Fruit fly (Drosophila melanogaster) whole organism, embryonic: ENCODE results near the gene simj.

Source experiments
- Adf1 ChIP-seq: fragments of 200-800 bp; sonication (Bioruptor generic); IDR thresholded peaks from 2 replicates; pipeline ENCODE4 v1.3.6; 2022; ENCODE audit warnings: missing biosample characterization, missing genetic modification characterization
- Bgb ChIP-seq: fragments of 200-800 bp; sonication (Bioruptor generic); IDR thresholded peaks from 2 replicates; pipeline ENCODE4 v1.3.6; 2022; ENCODE audit warnings: missing biosample characterization, missing genetic modification characterization; ENCODE audit not compliant: partially characterized antibody
- Blimp-1 ChIP-seq: fragments of 200-800 bp; sonication (Bioruptor generic); optimal IDR thresholded peaks from 3 replicates; lab custom pipeline; 2018; ENCODE audit warnings: missing biosample characterization, missing genetic modification characterization, mild to moderate bottlenecking, moderate library complexity, missing genetic modification reagents
- CG10979 ChIP-seq: fragments of 200-800 bp; sonication (Bioruptor generic); optimal IDR thresholded peaks from 2 replicates; lab custom pipeline; 2018; ENCODE audit warnings: missing biosample characterization, mild to moderate bottlenecking, missing genetic modification characterization, moderate library complexity
- CG11560 ChIP-seq: fragments of 200-800 bp; sonication (Bioruptor generic); IDR thresholded peaks from 3 replicates; pipeline ENCODE4 v1.3.6; 2022; ENCODE audit warnings: missing biosample characterization, missing genetic modification characterization
- CG12104 ChIP-seq: fragments of 200-800 bp; sonication (Bioruptor generic); optimal IDR thresholded peaks from 3 replicates; lab custom pipeline; 2016; ENCODE audit warnings: missing biosample characterization, missing genetic modification characterization
- CG12942 ChIP-seq: fragments of 200-800 bp; sonication (Bioruptor generic); optimal IDR thresholded peaks from 3 replicates; lab custom pipeline; 2016; ENCODE audit warnings: missing biosample characterization, missing genetic modification characterization
- CG1529 ChIP-seq: fragments of 200-800 bp; sonication (Bioruptor generic); optimal IDR thresholded peaks from 3 replicates; lab custom pipeline; 2018; ENCODE audit warnings: missing biosample characterization, missing genetic modification characterization
- CG15601 ChIP-seq: fragments of 200-800 bp; sonication (Bioruptor generic); optimal IDR thresholded peaks from 3 replicates; lab custom pipeline; 2019; ENCODE audit warnings: missing biosample characterization, mild to moderate bottlenecking, missing genetic modification characterization, moderate library complexity
- CG16813 ChIP-seq: fragments of 200-800 bp; sonication (Bioruptor generic); IDR thresholded peaks from 3 replicates; pipeline ENCODE4 v1.3.6; 2022; ENCODE audit warnings: missing biosample characterization, missing genetic modification characterization; ENCODE audit not compliant: partially characterized antibody
- CG17328 ChIP-seq: fragments of 200-800 bp; sonication (Bioruptor generic); IDR thresholded peaks from 2 replicates; pipeline ENCODE4 v1.3.6; 2022; ENCODE audit warnings: missing biosample characterization, missing genetic modification characterization
- CG18011 ChIP-seq: fragments of 200-800 bp; sonication (Bioruptor generic); optimal IDR thresholded peaks from 2 replicates; lab custom pipeline; 2017; ENCODE audit warnings: missing biosample characterization, missing genetic modification characterization, mild to moderate bottlenecking, moderate library complexity, missing genotype
- CG18619 ChIP-seq: fragments of 200-800 bp; sonication (Bioruptor generic); optimal IDR thresholded peaks from 3 replicates; lab custom pipeline; 2017; ENCODE audit warnings: missing biosample characterization, mild to moderate bottlenecking, missing genetic modification characterization
- CG18764 ChIP-seq: fragments of 200-800 bp; sonication (Bioruptor generic); optimal IDR thresholded peaks from 3 replicates; lab custom pipeline; 2016; ENCODE audit warnings: missing biosample characterization, missing genetic modification characterization
- CG32772 ChIP-seq: fragments of 200-800 bp; sonication (Bioruptor generic); IDR thresholded peaks from 2 replicates; pipeline ENCODE4 v1.3.6; 2022; ENCODE audit warnings: missing biosample characterization, missing genetic modification characterization
- CG3407 ChIP-seq: fragments of 200-800 bp; sonication (Bioruptor generic); optimal IDR thresholded peaks from 2 replicates; lab custom pipeline; 2018; ENCODE audit warnings: missing biosample characterization, mild to moderate bottlenecking, missing genetic modification characterization
- CG6854 ChIP-seq: fragments of 200-800 bp; sonication (Bioruptor generic); optimal IDR thresholded peaks from 3 replicates; lab custom pipeline; 2017; ENCODE audit warnings: missing biosample characterization, mild to moderate bottlenecking, missing genetic modification characterization
- CG7556 ChIP-seq: fragments of 200-800 bp; sonication (Bioruptor generic); optimal IDR thresholded peaks from 2 replicates; lab custom pipeline; 2017; ENCODE audit warnings: missing biosample characterization, mild to moderate bottlenecking, missing genetic modification characterization
- CG8359 ChIP-seq: fragments of 200-800 bp; sonication (Bioruptor generic); optimal IDR thresholded peaks from 2 replicates; lab custom pipeline; 2017; ENCODE audit warnings: missing biosample characterization, mild to moderate bottlenecking, missing genetic modification characterization, borderline replicate concordance
- CG8388 ChIP-seq: fragments of 200-800 bp; sonication (Bioruptor generic); optimal IDR thresholded peaks from 2 replicates; lab custom pipeline; 2019; ENCODE audit warnings: missing biosample characterization, mild to moderate bottlenecking, missing genetic modification characterization, moderate library complexity
- CG8924 ChIP-seq: fragments of 200-800 bp; optimal IDR thresholded peaks from 3 replicates; lab custom pipeline; 2019; ENCODE audit warnings: missing biosample characterization, mild to moderate bottlenecking, missing genetic modification characterization, moderate library complexity
- CG9727 ChIP-seq: fragments of 200-800 bp; sonication (Bioruptor generic); optimal IDR thresholded peaks from 3 replicates; lab custom pipeline; 2017; ENCODE audit warnings: missing biosample characterization, mild to moderate bottlenecking, missing genetic modification characterization
- CoRest ChIP-seq: fragments of 200-800 bp; sonication (Bioruptor generic); optimal IDR thresholded peaks from 3 replicates; lab custom pipeline; 2018; ENCODE audit warnings: missing biosample characterization, mild to moderate bottlenecking, missing genetic modification characterization, moderate library complexity
- Deaf1 ChIP-seq: fragments of 200-800 bp; optimal IDR thresholded peaks from 3 replicates; lab custom pipeline; 2019; ENCODE audit warnings: missing biosample characterization, mild to moderate bottlenecking, missing genetic modification characterization, moderate library complexity
- Drgx ChIP-seq: fragments of 200-800 bp; sonication (Bioruptor generic); IDR thresholded peaks from 2 replicates; pipeline ENCODE4 v1.3.6; 2022; ENCODE audit warnings: missing biosample characterization, missing genetic modification characterization
- Gug ChIP-seq: fragments of 200-800 bp; sonication (Bioruptor generic); IDR thresholded peaks from 4 replicates; pipeline ENCODE4 v1.3.6; 2022; ENCODE audit warnings: missing biosample characterization, missing genetic modification characterization
- HLHmδ ChIP-seq: fragments of 200-800 bp; sonication (Bioruptor generic); optimal IDR thresholded peaks from 2 replicates; lab custom pipeline; 2018; ENCODE audit warnings: missing biosample characterization, mild to moderate bottlenecking, missing genetic modification characterization, moderate library complexity
- Pdp1 ChIP-seq, 2 experiments: fragments of 200-800 bp; sonication (Bioruptor generic); optimal IDR thresholded peaks; 3 replicates each; lab custom pipeline; 2016; ENCODE audit warnings: missing biosample characterization in 2 of 2, missing genetic modification characterization in 2 of 2, mild to moderate bottlenecking in 1 of 2, moderate library complexity in 1 of 2
- Rfx ChIP-seq: fragments of 200-800 bp; sonication (Bioruptor generic); IDR thresholded peaks from 2 replicates; pipeline ENCODE4 v1.3.6; 2022; ENCODE audit warnings: missing biosample characterization, missing genetic modification characterization
- Rx ChIP-seq: fragments of 200-800 bp; sonication (Bioruptor generic); IDR thresholded peaks from 2 replicates; pipeline ENCODE4 v1.3.6; 2022; ENCODE audit warnings: missing biosample characterization, missing genetic modification characterization
- Scr ChIP-seq: fragments of 200-800 bp; sonication (Bioruptor generic); IDR thresholded peaks from 2 replicates; pipeline ENCODE4 v1.3.6; 2022; ENCODE audit warnings: missing biosample characterization, missing genetic modification characterization; ENCODE audit not compliant: partially characterized antibody
- Xrp1 ChIP-seq: fragments of 200-800 bp; sonication (Bioruptor generic); IDR thresholded peaks from 2 replicates; pipeline ENCODE4 v1.3.6; 2022; ENCODE audit warnings: missing biosample characterization, missing genetic modification characterization
- ac ChIP-seq: fragments of 200-800 bp; sonication (Bioruptor generic); optimal IDR thresholded peaks from 3 replicates; lab custom pipeline; 2017; ENCODE audit warnings: missing biosample characterization, mild to moderate bottlenecking, missing genetic modification characterization
- ci ChIP-seq: fragments of 200-800 bp; sonication (Bioruptor generic); IDR thresholded peaks from 3 replicates; pipeline ENCODE4 v1.3.6; 2022; ENCODE audit warnings: missing biosample characterization, missing genetic modification characterization
- crol ChIP-seq: fragments of 200-800 bp; sonication (Bioruptor generic); IDR thresholded peaks from 2 replicates; pipeline ENCODE4 v1.3.6; 2022; ENCODE audit warnings: missing biosample characterization, missing genetic modification characterization
- cwo ChIP-seq: fragments of 200-800 bp; sonication (Bioruptor generic); optimal IDR thresholded peaks from 3 replicates; lab custom pipeline; 2017; ENCODE audit warnings: missing biosample characterization, missing genetic modification characterization, mild to moderate bottlenecking, moderate library complexity, missing genetic modification reagents
- danr ChIP-seq: fragments of 200-800 bp; sonication (Bioruptor generic); IDR thresholded peaks from 2 replicates; pipeline ENCODE4 v1.3.6; 2022; ENCODE audit warnings: missing biosample characterization, missing genetic modification characterization
- dimm ChIP-seq: fragments of 200-800 bp; sonication (Bioruptor generic); IDR thresholded peaks from 2 replicates; pipeline ENCODE4 v1.3.6; 2022; ENCODE audit warnings: missing biosample characterization, missing genetic modification characterization
- emc ChIP-seq: fragments of 200-800 bp; sonication (Bioruptor generic); optimal IDR thresholded peaks from 2 replicates; lab custom pipeline; 2016; ENCODE audit warnings: missing biosample characterization, missing genetic modification characterization
- fd102C ChIP-seq: fragments of 200-800 bp; sonication (Bioruptor generic); optimal IDR thresholded peaks from 2 replicates; lab custom pipeline; 2018; ENCODE audit warnings: missing biosample characterization, mild to moderate bottlenecking, missing genetic modification characterization, moderate library complexity
- hbn ChIP-seq: fragments of 200-800 bp; sonication (Bioruptor generic); IDR thresholded peaks from 2 replicates; pipeline ENCODE4 v1.3.6; 2022; ENCODE audit warnings: missing biosample characterization, missing genetic modification characterization; ENCODE audit not compliant: partially characterized antibody
- inv ChIP-seq: fragments of 200-800 bp; sonication (Bioruptor generic); IDR thresholded peaks from 2 replicates; pipeline ENCODE4 v1.3.6; 2022; ENCODE audit warnings: missing biosample characterization, missing genetic modification characterization; ENCODE audit not compliant: partially characterized antibody
- jumu ChIP-seq: fragments of 200-800 bp; sonication (Bioruptor generic); optimal IDR thresholded peaks from 3 replicates; lab custom pipeline; 2016; ENCODE audit warnings: missing biosample characterization, missing genetic modification characterization
- lab ChIP-seq: fragments of 200-800 bp; sonication (Bioruptor generic); optimal IDR thresholded peaks from 3 replicates; lab custom pipeline; 2017; ENCODE audit warnings: missing biosample characterization, missing genetic modification characterization, mild to moderate bottlenecking, moderate library complexity, missing genetic modification reagents
- otp ChIP-seq: fragments of 200-800 bp; sonication (Bioruptor generic); IDR thresholded peaks from 3 replicates; pipeline ENCODE4, ENCODE4 v1.3.6; 2022; ENCODE audit warnings: missing biosample characterization, missing genetic modification characterization
- peb ChIP-seq: fragments of 200-800 bp; sonication (Bioruptor generic); IDR thresholded peaks from 2 replicates; pipeline ENCODE4 v1.3.6; 2022; ENCODE audit warnings: missing biosample characterization, missing genetic modification characterization
- schlank ChIP-seq: fragments of 200-800 bp; sonication (Bioruptor generic); optimal IDR thresholded peaks from 2 replicates; lab custom pipeline; 2018; ENCODE audit warnings: missing biosample characterization, mild to moderate bottlenecking, missing genetic modification characterization
- sens-2 ChIP-seq: fragments of 200-800 bp; sonication (Bioruptor generic); IDR thresholded peaks from 2 replicates; pipeline ENCODE4 v1.3.6; 2022; ENCODE audit warnings: missing biosample characterization, missing genetic modification characterization
- sisA ChIP-seq: fragments of 200-800 bp; sonication (Bioruptor generic); IDR thresholded peaks from 2 replicates; pipeline ENCODE4 v1.3.6; 2022; ENCODE audit warnings: missing biosample characterization, missing genetic modification characterization
- trem ChIP-seq: fragments of 200-800 bp; optimal IDR thresholded peaks from 3 replicates; lab custom pipeline; 2019; ENCODE audit warnings: missing biosample characterization, mild to moderate bottlenecking, missing genetic modification characterization, moderate library complexity
- zfh2 ChIP-seq: fragments of 200-800 bp; sonication (Bioruptor generic); optimal IDR thresholded peaks from 2 replicates; lab custom pipeline; 2016; ENCODE audit warnings: missing biosample characterization, missing genetic modification characterization

Gene simj

DNA sequence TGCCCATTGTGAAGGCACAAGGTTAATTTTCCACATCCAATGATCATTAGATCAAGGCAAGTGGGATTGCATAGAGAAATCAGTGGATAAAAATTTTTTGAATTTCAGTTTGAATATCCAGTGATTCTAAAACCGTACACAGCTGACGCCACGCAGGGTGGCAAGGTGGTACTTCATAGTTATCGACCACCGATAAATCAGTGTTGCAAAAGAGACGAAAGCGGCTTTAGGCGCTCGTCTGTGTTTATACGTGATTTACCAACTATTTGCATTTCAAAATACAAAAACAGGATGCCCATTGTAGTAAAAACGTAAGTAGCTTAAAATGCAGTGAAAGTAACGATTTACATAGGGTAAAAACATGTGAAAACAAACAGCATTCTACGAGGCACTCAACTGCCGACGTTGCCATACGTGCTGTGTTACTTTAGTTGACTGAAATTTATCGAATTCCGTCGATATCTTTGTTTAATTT lies 33.6 kb upstream of the simj start, which contains the start of the genes CG42535, CG34001 and hay (continued):
- TF ChIP-seq schlank (no peak), ci (no peak), lab (GFP tag; lab: Kevin White, UChicago) (no peak), CG3407 (GFP tag; lab: Kevin White, UChicago) (no peak), emc (GFP tag; lab: Kevin White, UChicago) (no peak), inv (GFP tag; lab: Robert Waterston, UW) (no peak), dimm (GFP tag; lab: Robert Waterston, UW) (no peak), Pdp1 (GFP tag; optimal IDR thresholded peaks at IDR 0.05; lab: Kevin White, UChicago) (no peak), Rfx (GFP tag; lab: Robert Waterston, UW) (no peak), CG9727 (GFP tag; lab: Kevin White, UChicago) (no peak), CG8924 (tag; lab: Kevin White, UChicago) (no peak), CG1529 (GFP tag; lab: Kevin White, UChicago) (no peak), trem (tag; lab: Kevin White, UChicago) (peak; percentile 48), CG18764 (no peak), HLHmδ (GFP tag; lab: Kevin White, UChicago) (no peak), zfh2 (peak; percentile 29), ac (no peak), Adf1 (GFP tag; lab: Robert Waterston, UW) (no peak), CG7556 (no peak), CG32772 (GFP tag; lab: Robert Waterston, UW) (no peak), jumu (GFP tag; lab: Kevin White, UChicago) (peak; percentile 8), hbn (GFP tag; lab: Robert Waterston, UW) (0 out of 2 replicates have a peak, but pooled peaks have one; percentile 12), cwo (GFP tag; lab: Kevin White, UChicago) (no peak), Drgx (no peak), crol (GFP tag; lab: Robert Waterston, UW) (no peak), Bgb (GFP tag; lab: Robert Waterston, UW) (no peak), CG18619 (GFP tag; lab: Kevin White, UChicago) (no peak), CG18011 (GFP tag; lab: Kevin White, UChicago) (no peak), CG10979 (tag; lab: Kevin White, UChicago) (no peak), Gug (GFP tag; lab: Robert Waterston, UW) (no peak), sisA (GFP tag; lab: Robert Waterston, UW) (no peak), CG12104 (no peak), Rx (GFP tag; lab: Robert Waterston, UW) (no peak), CG8359 (no peak), peb (no peak), CoRest (tag; lab: Kevin White, UChicago) (peak; percentile 38), CG6854 (GFP tag; lab: Kevin White, UChicago) (no peak), CG8388 (GFP tag; lab: Kevin White, UChicago) (no peak), sens-2 (GFP tag; lab: Robert Waterston, UW) (no peak), fd102C (no peak), Deaf1 (tag; lab: Kevin White, UChicago) (no peak), CG15601 (tag; lab: Kevin White, UChicago) (peak; percentile 12), CG11560 (tag; lab: Robert Waterston, UW) (no peak), Xrp1 (GFP tag; lab: Robert Waterston, UW) (peak; percentile 25; the same call in 1 of the 2 replicates), otp (GFP tag; lab: Robert Waterston, UW) (no peak), CG17328 (GFP tag; lab: Robert Waterston, UW) (no peak), CG12942 (GFP tag; lab: Kevin White, UChicago) (no peak), Scr (GFP tag; lab: Robert Waterston, UW) (0 out of 2 replicates have a peak, but pooled peaks have one; percentile 43), CG16813 (GFP tag; lab: Robert Waterston, UW) (peak; percentile 54; the same call in 2 of the 3 replicates), Blimp-1 (GFP tag; lab: Kevin White, UChicago) (no peak), danr (GFP tag; lab: Robert Waterston, UW) (no peak)
